Worm (Caenorhabditis elegans): ENCODE measurements around the gene C50F4.4.

ce11 chrV:9534621-9535020 lies 1.9 kb upstream of the C50F4.4 start, which contains the start of gene tag-329:
- TF ChIP-seq him-1 (tag; optimal IDR thresholded peaks at IDR 0.05) (no peak), W03F9.2 (tag; optimal IDR thresholded peaks at IDR 0.05) (no peak)
